Worm (Caenorhabditis elegans) whole organism, L4 larva: ENCODE data around the gene C53D6.8.

ENCODE experiments used
- D1046.2 ChIP-seq: fragments of 200-800 bp; sonication (Bioruptor generic); IDR thresholded peaks from 2 replicates; pipeline ENCODE4 v1.3.6; 2022; ENCODE audit warnings: missing genetic modification characterization, missing compliant biosample characterization
- F10B5.3 ChIP-seq: sonication (generic microtip); optimal IDR thresholded peaks from 2 replicates; lab custom pipeline; 2016; ENCODE audit warnings: mild to moderate bottlenecking, missing genetic modification characterization, missing compliant biosample characterization
- F26F4.8 ChIP-seq: fragments of 200-800 bp; sonication (Bioruptor generic); conservative IDR thresholded peaks from 2 replicates; pipeline ENCODE4 v1.3.6; 2022; ENCODE audit warnings: missing genetic modification characterization, missing compliant biosample characterization
- F44E2.7 ChIP-seq: fragments of 200-800 bp; sonication (Bioruptor generic); IDR thresholded peaks from 2 replicates; pipeline ENCODE4 v2.1.2; 2022; ENCODE audit warnings: missing genetic modification characterization, missing compliant biosample characterization
- F49E8.2 ChIP-seq: sonication (generic microtip); optimal IDR thresholded peaks from 2 replicates; lab custom pipeline; 2016; ENCODE audit warnings: missing compliant biosample characterization, mild to moderate bottlenecking, missing genetic modification characterization, borderline replicate concordance
- T26A8.4 ChIP-seq: fragments of 200-800 bp; sonication (Bioruptor generic); IDR thresholded peaks from 2 replicates; pipeline ENCODE4 v1.3.6; 2022; ENCODE audit warnings: missing genetic modification characterization, missing compliant biosample characterization
- Y48G9A.11 ChIP-seq: fragments of 200-800 bp; sonication (Bioruptor generic); IDR thresholded peaks from 2 replicates; pipeline ENCODE4 v1.3.6; 2022; ENCODE audit warnings: missing genetic modification reagents, missing genetic modification characterization, missing compliant biosample characterization
- Y5F2A.4 ChIP-seq: fragments of 200-800 bp; sonication (Bioruptor generic); optimal IDR thresholded peaks from 2 replicates; lab custom pipeline; 2018; ENCODE audit warnings: mild to moderate bottlenecking, missing genetic modification characterization, missing compliant biosample characterization
- ZK337.2 ChIP-seq: fragments of 200-800 bp; sonication (Bioruptor generic); IDR thresholded peaks from 2 replicates; pipeline ENCODE4 v1.3.6; 2022; ENCODE audit warnings: missing genetic modification reagents, missing genetic modification characterization, missing compliant biosample characterization
- ZK546.5 ChIP-seq, 2 experiments: sonication (generic microtip); optimal IDR thresholded peaks; 2 replicates each; lab custom pipeline; 2017; ENCODE audit warnings: missing biosample characterization in 2 of 2, missing genetic modification characterization in 2 of 2
- aha-1 ChIP-seq: fragments of 150-350 bp; peaks from one replicate; lab custom pipeline; 2014; ENCODE audit warnings: missing biosample characterization, missing genetic modification characterization
- aly-2 ChIP-seq: sonication (generic microtip); optimal IDR thresholded peaks from 2 replicates; lab custom pipeline; 2018; ENCODE audit warnings: missing biosample characterization, missing genetic modification characterization
- attf-4 ChIP-seq: sonication (generic microtip); optimal IDR thresholded peaks from 3 replicates; lab custom pipeline; 2017; ENCODE audit warnings: missing biosample characterization, missing genetic modification characterization
- ceh-32 ChIP-seq: sonication (generic microtip); optimal IDR thresholded peaks from 2 replicates; lab custom pipeline; 2016; ENCODE audit warnings: mild to moderate bottlenecking, missing genetic modification characterization, missing compliant biosample characterization; ENCODE audit not compliant: poor library complexity
- ceh-62 ChIP-seq: sonication (generic microtip); optimal IDR thresholded peaks from 2 replicates; lab custom pipeline; 2017; ENCODE audit warnings: missing biosample characterization, missing genetic modification characterization
- ceh-82 ChIP-seq: sonication (generic microtip); optimal IDR thresholded peaks from 2 replicates; lab custom pipeline; 2017; ENCODE audit warnings: missing biosample characterization, missing genetic modification characterization
- cey-2 ChIP-seq: sonication (generic microtip); optimal IDR thresholded peaks from 3 replicates; lab custom pipeline; 2017; ENCODE audit warnings: missing genetic modification characterization, mild to moderate bottlenecking, missing compliant biosample characterization, antibody characterized with exemption, borderline replicate concordance; ENCODE audit not compliant: insufficient read depth
- dmd-6 ChIP-seq: fragments of 200-800 bp; sonication (Bioruptor generic); IDR thresholded peaks from 2 replicates; pipeline ENCODE4 v1.3.6; 2022; ENCODE audit warnings: missing genetic modification reagents, missing genetic modification characterization, missing compliant biosample characterization
- egl-27 ChIP-seq: sonication (generic microtip); optimal IDR thresholded peaks from 3 replicates; lab custom pipeline; 2017; ENCODE audit warnings: missing biosample characterization, missing genetic modification reagents, missing genetic modification characterization
- egl-43 ChIP-seq: fragments of 200-800 bp; sonication (Bioruptor generic); IDR thresholded peaks from 2 replicates; pipeline ENCODE4 v1.3.6; 2022; ENCODE audit warnings: missing genetic modification reagents, missing genetic modification characterization, missing compliant biosample characterization
- hif-1 ChIP-seq, 2 experiments: sonication (generic microtip); optimal IDR thresholded peaks; 2 replicates each; lab custom pipeline; 2016 to 2017; ENCODE audit warnings: missing compliant biosample characterization in 2 of 2, missing genetic modification characterization in 2 of 2, missing genetic modification reagents in 2 of 2, missing genotype in 2 of 2, mild to moderate bottlenecking in 1 of 2
- hlh-30 ChIP-seq: sonication (generic microtip); optimal IDR thresholded peaks from 2 replicates; lab custom pipeline; 2017; ENCODE audit warnings: antibody characterized with exemption, mild to moderate bottlenecking, missing genetic modification characterization, missing compliant biosample characterization; ENCODE audit not compliant: insufficient read depth
- lin-1 ChIP-seq: fragments of 200-800 bp; sonication (Bioruptor generic); IDR thresholded peaks from 2 replicates; pipeline ENCODE4 v1.3.6; 2022; ENCODE audit warnings: missing genetic modification reagents, missing genetic modification characterization, missing compliant biosample characterization
- lin-15B ChIP-seq: fragments of 150-350 bp; sonication (generic microtip); optimal IDR thresholded peaks from 3 replicates; lab custom pipeline; 2014; ENCODE audit warnings: missing biosample characterization, missing genetic modification characterization
- lin-39 ChIP-seq: fragments of 150-350 bp; optimal IDR thresholded peaks from 2 replicates; lab custom pipeline; 2014; ENCODE audit warnings: missing biosample characterization, missing genetic modification reagents, missing genetic modification characterization
- madf-5 ChIP-seq, 2 experiments: fragments of 200-800 bp; sonication (Bioruptor generic); IDR thresholded peaks; 2 replicates each; pipeline ENCODE4 v1.3.6; 2022; ENCODE audit warnings: missing compliant biosample characterization in 2 of 2, missing genetic modification characterization in 2 of 2
- madf-9 ChIP-seq: fragments of 200-800 bp; sonication (Bioruptor generic); conservative IDR thresholded peaks from 2 replicates; pipeline ENCODE4 v1.3.6; 2022; ENCODE audit warnings: missing genetic modification reagents, missing genetic modification characterization, missing compliant biosample characterization
- mdt-29 ChIP-seq: fragments of 200-800 bp; sonication (Bioruptor generic); IDR thresholded peaks from 2 replicates; pipeline ENCODE4 v1.3.6; 2022; ENCODE audit warnings: missing genetic modification reagents, missing genetic modification characterization, missing compliant biosample characterization
- mep-1 ChIP-seq: fragments of 150-350 bp; sonication (generic microtip); optimal IDR thresholded peaks from 3 replicates; lab custom pipeline; 2014; ENCODE audit warnings: missing biosample characterization, missing genetic modification characterization
- mxl-3 ChIP-seq: fragments of 200-800 bp; sonication (Bioruptor generic); optimal IDR thresholded peaks from 2 replicates; lab custom pipeline; 2018; ENCODE audit warnings: mild to moderate bottlenecking, missing genetic modification characterization, missing compliant biosample characterization
- nhr-10 ChIP-seq: fragments of 150-350 bp; optimal IDR thresholded peaks from 2 replicates; lab custom pipeline; 2014; ENCODE audit warnings: missing biosample characterization, missing genetic modification characterization
- nhr-102 ChIP-seq: sonication (generic microtip); optimal IDR thresholded peaks from 2 replicates; lab custom pipeline; 2016; ENCODE audit warnings: mild to moderate bottlenecking, missing genetic modification characterization, moderate library complexity, missing compliant biosample characterization
- nhr-11 ChIP-seq: fragments of 150-350 bp; optimal IDR thresholded peaks from 2 replicates; lab custom pipeline; 2014; ENCODE audit warnings: missing biosample characterization, missing genetic modification characterization
- nhr-237 ChIP-seq: sonication (generic microtip); optimal IDR thresholded peaks from 2 replicates; lab custom pipeline; 2017; ENCODE audit warnings: missing biosample characterization, missing genetic modification characterization
- nhr-28 ChIP-seq: fragments of 150-350 bp; optimal IDR thresholded peaks from 2 replicates; lab custom pipeline; 2014; ENCODE audit warnings: missing biosample characterization, missing genetic modification characterization
- saeg-2 ChIP-seq: fragments of 200-800 bp; sonication (Bioruptor generic); IDR thresholded peaks from 2 replicates; pipeline ENCODE4 v1.3.6; 2022; ENCODE audit warnings: missing genetic modification reagents, missing genetic modification characterization, missing compliant biosample characterization
- sdz-12 ChIP-seq: fragments of 200-800 bp; sonication (Bioruptor generic); optimal IDR thresholded peaks from 2 replicates; lab custom pipeline; 2018; ENCODE audit warnings: mild to moderate bottlenecking, missing genetic modification characterization, missing compliant biosample characterization
- snpc-1.2 ChIP-seq: fragments of 200-800 bp; sonication (Bioruptor generic); IDR thresholded peaks from 2 replicates; pipeline ENCODE4 v1.3.6; 2022; ENCODE audit warnings: missing genetic modification reagents, missing genetic modification characterization, missing compliant biosample characterization
- spr-3 ChIP-seq: fragments of 200-800 bp; sonication (Bioruptor generic); optimal IDR thresholded peaks from 2 replicates; lab custom pipeline; 2018; ENCODE audit warnings: mild to moderate bottlenecking, missing genetic modification characterization, missing compliant biosample characterization
- zfp-2 ChIP-seq: sonication (generic microtip); optimal IDR thresholded peaks from 2 replicates; lab custom pipeline; 2016; ENCODE audit warnings: mild to moderate bottlenecking, missing genetic modification characterization, missing compliant biosample characterization
- zip-11 ChIP-seq: fragments of 200-800 bp; sonication (Bioruptor generic); IDR thresholded peaks from 2 replicates; pipeline ENCODE4 v1.3.6; 2022; ENCODE audit warnings: missing genetic modification characterization, missing compliant biosample characterization
- ztf-11 ChIP-seq: fragments of 150-350 bp; optimal IDR thresholded peaks from 2 replicates; lab custom pipeline; 2014; ENCODE audit warnings: missing biosample characterization, missing genetic modification characterization
- ztf-7 ChIP-seq: fragments of 150-350 bp; optimal IDR thresholded peaks from 2 replicates; lab custom pipeline; 2014; ENCODE audit warnings: missing biosample characterization, missing genetic modification characterization

The C53D6.8 gene

ce11 chrIV:9051036-9051435 lies 48.5 kb upstream of the C53D6.8 start:
- no peak for TF ChIP-seq hif-1 (tag; optimal IDR thresholded peaks at IDR 0.05; lab: Kevin White, UChicago)
- no peak for TF ChIP-seq nhr-10 (tag; lab: Kevin White, UChicago)
- no peak for TF ChIP-seq saeg-2 (GFP tag; lab: Robert Waterston, UW)
- TF ChIP-seq nhr-237: no peak
- peak; percentile 77 for TF ChIP-seq nhr-28
- TF ChIP-seq F26F4.8 (GFP tag; lab: Robert Waterston, UW): no peak
- no peak for TF ChIP-seq zfp-2 (tag; lab: Kevin White, UChicago)
- TF ChIP-seq zip-11 (GFP tag; lab: Robert Waterston, UW): no peak
- no peak for TF ChIP-seq ceh-62 (tag; lab: Kevin White, UChicago)
- TF ChIP-seq F10B5.3: no peak
- TF ChIP-seq dmd-6: no peak
- no peak for TF ChIP-seq Y48G9A.11 (GFP tag; lab: Robert Waterston, UW)
- TF ChIP-seq aha-1: peak; percentile 83
- peak; percentile 23 for TF ChIP-seq hlh-30 (tag; lab: Kevin White, UChicago)
- TF ChIP-seq lin-39: no peak
- TF ChIP-seq T26A8.4 (GFP tag; lab: Robert Waterston, UW): no peak

- TF ChIP-seq ceh-62 (tag; lab: Kevin White, UChicago): no peak
- no peak for TF ChIP-seq ceh-32
- no peak for TF ChIP-seq ZK546.5 (tag; optimal IDR thresholded peaks at IDR 0.05; lab: Kevin White, UChicago)
- no peak for TF ChIP-seq nhr-11 (tag; lab: Kevin White, UChicago)
- no peak for TF ChIP-seq Y5F2A.4 (GFP tag; lab: Kevin White, UChicago)
- no peak for TF ChIP-seq egl-27
- no peak for TF ChIP-seq madf-9 (GFP tag; lab: Robert Waterston, UW)
- no peak for TF ChIP-seq nhr-102
- no peak for TF ChIP-seq spr-3 (GFP tag; lab: Kevin White, UChicago)
- no peak for TF ChIP-seq F49E8.2
- no peak for TF ChIP-seq egl-43 (GFP tag; lab: Robert Waterston, UW)
- TF ChIP-seq mep-1 (tag; lab: Kevin White, UChicago): no peak
- TF ChIP-seq ztf-11 (tag; lab: Kevin White, UChicago): no peak
- TF ChIP-seq lin-15B (tag; lab: Kevin White, UChicago): no peak
- no peak for TF ChIP-seq lin-1
- no peak for TF ChIP-seq aha-1
- no peak for TF ChIP-seq ceh-82 (tag; lab: Kevin White, UChicago)
These were observed 42.7 kb upstream of the C53D6.8 start, which contains the start of gene Y73F4A.1 for ce11 chrIV:9045252-9045651. Gene Y73F4A.1, minus strand, starts transcription at chrIV:9045352.

ce11 chrIV:9043224-9043623 lies 40.7 kb upstream of the C53D6.8 start, which contains the start of gene Y73F4A.2:
Gene Y73F4A.2, minus strand, starts transcription at chrIV:9043347.
- TF ChIP-seq nhr-28 (peak; percentile 49), madf-5 (GFP tag; IDR thresholded peaks at IDR 0.05; lab: Robert Waterston, UW) (no peak), ceh-32 (no peak)
- TF ChIP-seq, all 104 proteins: peak for 1

- TF ChIP-seq F10B5.3 (no peak), zfp-2 (tag; lab: Kevin White, UChicago) (no peak), mxl-3 (GFP tag; lab: Kevin White, UChicago) (no peak), madf-9 (GFP tag; lab: Robert Waterston, UW) (no peak), F44E2.7 (no peak), aly-2 (tag; lab: Kevin White, UChicago) (no peak), cey-2 (no peak), mdt-29 (GFP tag; lab: Robert Waterston, UW) (no peak), hif-1 (tag; optimal IDR thresholded peaks at IDR 0.05; lab: Kevin White, UChicago) (no peak), ZK337.2 (GFP tag; lab: Robert Waterston, UW) (no peak), T26A8.4 (GFP tag; lab: Robert Waterston, UW) (no peak), attf-4 (tag; lab: Kevin White, UChicago) (no peak), sdz-12 (no peak), snpc-1.2 (no peak), ztf-7 (tag; lab: Kevin White, UChicago) (no peak), F49E8.2 (no peak), D1046.2 (no peak)
These were observed 37.9 kb upstream of the C53D6.8 start, which contains the start of gene Y73F4A.3 for ce11 chrIV:9040393-9040792. Gene Y73F4A.3, minus strand, starts transcription at chrIV:9040493.
